Worm (Caenorhabditis elegans) whole organism, L1 larva: Measurements from ENCODE around the gene R07A4.4.
A peak's percentile ranks its signal among the peaks of the same experiment; 100 is the strongest.

Experiments used
- C34B4.2 ChIP-seq: sonication (generic microtip); optimal IDR thresholded peaks from 2 replicates; lab custom pipeline; 2017; ENCODE audit warnings: mild to moderate bottlenecking, missing genetic modification characterization, missing compliant biosample characterization
- F16B12.6 ChIP-seq: fragments of 150-350 bp; optimal IDR thresholded peaks from 2 replicates; lab custom pipeline; 2014; ENCODE audit warnings: missing biosample characterization, missing genetic modification characterization
- aly-2 ChIP-seq: fragments of 150-350 bp; optimal IDR thresholded peaks from 2 replicates; lab custom pipeline; 2014; ENCODE audit warnings: missing biosample characterization, missing genetic modification characterization
- ceh-63 ChIP-seq: fragments of 200-800 bp; sonication (Bioruptor generic); optimal IDR thresholded peaks from 2 replicates; lab custom pipeline; 2018; ENCODE audit warnings: mild to moderate bottlenecking, missing genetic modification characterization, missing compliant biosample characterization
- ceh-82 ChIP-seq, 3 experiments: fragments of 150-350 bp in 1 of 3; sonication (generic microtip) in 2 of 3; optimal IDR thresholded peaks; 2 replicates each; lab custom pipeline; 2014 to 2017; ENCODE audit warnings: missing biosample characterization in 3 of 3, missing genetic modification characterization in 3 of 3
- dpl-1 ChIP-seq, 3 experiments: fragments of 150-350 bp in 2 of 3; sonication (generic microtip) in 1 of 3; optimal IDR thresholded peaks; 2 replicates each; lab custom pipeline; 2014 to 2017; ENCODE audit warnings: missing biosample characterization in 3 of 3, missing genetic modification characterization in 3 of 3, missing genetic modification reagents in 3 of 3
- dsc-1 ChIP-seq: sonication (generic microtip); optimal IDR thresholded peaks from 2 replicates; lab custom pipeline; 2016; ENCODE audit warnings: mild to moderate bottlenecking, missing genetic modification characterization, missing compliant biosample characterization
- efl-1 ChIP-seq, 4 experiments: fragments of 150-350 bp; optimal IDR thresholded peaks in 3 of 4; peaks in 1 of 4; 1 replicate in 1 of 4; 2 replicates in 3 of 4; lab custom pipeline; 2014; ENCODE audit warnings: missing biosample characterization in 2 of 4, missing genetic modification characterization in 2 of 4, missing genetic modification reagents in 2 of 4
- egl-13 ChIP-seq: sonication (generic microtip); optimal IDR thresholded peaks from 2 replicates; lab custom pipeline; 2016; ENCODE audit warnings: missing genotype, missing genetic modification reagents, missing genetic modification characterization, missing compliant biosample characterization
- elt-2 ChIP-seq: sonication (generic microtip); optimal IDR thresholded peaks from 2 replicates; lab custom pipeline; 2016; ENCODE audit warnings: missing genetic modification characterization, mild to moderate bottlenecking, inconsistent platforms, missing compliant biosample characterization, missing genetic modification reagents
- elt-3 ChIP-seq, 6 experiments: fragments of 150-350 bp in 1 of 6; sonication (generic microtip); optimal IDR thresholded peaks; 2 replicates each; lab custom pipeline; 2017 to 2018; ENCODE audit warnings: missing biosample characterization in 6 of 6, missing genetic modification characterization in 6 of 6, inconsistent platforms in 1 of 6
- ets-5 ChIP-seq: fragments of 200-800 bp; sonication (Bioruptor generic); IDR thresholded peaks from 2 replicates; pipeline ENCODE4 v1.3.6; 2022; ENCODE audit warnings: missing genetic modification characterization, missing compliant biosample characterization
- fkh-10 ChIP-seq: sonication (generic microtip); optimal IDR thresholded peaks from 2 replicates; lab custom pipeline; 2017; ENCODE audit warnings: missing biosample characterization, missing genetic modification reagents, missing genetic modification characterization
- fkh-8 ChIP-seq: sonication (generic microtip); optimal IDR thresholded peaks from 2 replicates; lab custom pipeline; 2016; ENCODE audit warnings: mild to moderate bottlenecking, missing genetic modification characterization, missing compliant biosample characterization
- grh-1 ChIP-seq: fragments of 200-800 bp; sonication (Bioruptor generic); IDR thresholded peaks from 2 replicates; pipeline ENCODE4 v1.3.6; 2022; ENCODE audit warnings: missing genetic modification reagents, missing genetic modification characterization, missing compliant biosample characterization
- isw-1 ChIP-seq: fragments of 200-800 bp; sonication (Bioruptor generic); IDR thresholded peaks from 2 replicates; pipeline ENCODE4 v1.3.6; 2022; ENCODE audit warnings: missing genetic modification characterization, missing compliant biosample characterization
- jun-1 ChIP-seq: fragments of 150-350 bp; optimal IDR thresholded peaks from 2 replicates; lab custom pipeline; 2014; ENCODE audit warnings: missing biosample characterization, missing genetic modification reagents, missing genetic modification characterization
- lin-14 ChIP-seq: fragments of 200-800 bp; sonication (Bioruptor generic); optimal IDR thresholded peaks from 2 replicates; lab custom pipeline; 2018; ENCODE audit warnings: mild to moderate bottlenecking, missing genetic modification characterization, moderate library complexity, missing compliant biosample characterization
- lin-15B ChIP-seq: fragments of 150-350 bp; sonication (generic microtip); optimal IDR thresholded peaks from 3 replicates; lab custom pipeline; 2014; ENCODE audit warnings: missing biosample characterization, missing genetic modification characterization
- lin-39 ChIP-seq: fragments of 150-350 bp; optimal IDR thresholded peaks from 2 replicates; lab custom pipeline; 2014; ENCODE audit warnings: missing biosample characterization, missing genetic modification reagents, missing genetic modification characterization
- lsy-2 ChIP-seq, 2 experiments: fragments of 150-350 bp; optimal IDR thresholded peaks; 2 replicates each; lab custom pipeline; 2014; ENCODE audit warnings: missing biosample characterization in 2 of 2, missing genetic modification characterization in 2 of 2
- mep-1 ChIP-seq: fragments of 150-350 bp; optimal IDR thresholded peaks from 2 replicates; lab custom pipeline; 2014; ENCODE audit warnings: missing biosample characterization, missing genetic modification characterization
- nhr-12 ChIP-seq: sonication (generic microtip); optimal IDR thresholded peaks from 2 replicates; lab custom pipeline; 2017; ENCODE audit warnings: missing biosample characterization, missing genetic modification characterization
- nhr-19 ChIP-seq: fragments of 200-800 bp; sonication (Bioruptor generic); conservative IDR thresholded peaks from 2 replicates; pipeline ENCODE4 v1.3.6; 2022; ENCODE audit warnings: missing genetic modification characterization, missing compliant biosample characterization
- nhr-237 ChIP-seq: fragments of 150-350 bp; optimal IDR thresholded peaks from 2 replicates; lab custom pipeline; 2014; ENCODE audit warnings: missing biosample characterization, missing genetic modification characterization
- nhr-28 ChIP-seq: fragments of 150-350 bp; optimal IDR thresholded peaks from 2 replicates; lab custom pipeline; 2014; ENCODE audit warnings: missing biosample characterization, missing genetic modification characterization
- nhr-47 ChIP-seq: sonication (generic microtip); optimal IDR thresholded peaks from 2 replicates; lab custom pipeline; 2016; ENCODE audit warnings: mild to moderate bottlenecking, missing genetic modification characterization, moderate library complexity, missing compliant biosample characterization
- nhr-76 ChIP-seq: sonication (generic microtip); optimal IDR thresholded peaks from 2 replicates; lab custom pipeline; 2017; ENCODE audit warnings: missing biosample characterization, missing genetic modification characterization
- nhr-77 ChIP-seq: fragments of 150-350 bp; optimal IDR thresholded peaks from 2 replicates; lab custom pipeline; 2014; ENCODE audit warnings: missing biosample characterization, missing genetic modification characterization
- nhr-85 ChIP-seq: sonication (generic microtip); peaks from one replicate; lab custom pipeline; 2016; ENCODE audit warnings: missing genetic modification characterization, inconsistent platforms, missing compliant biosample characterization
- nhr-90 ChIP-seq: sonication (generic microtip); optimal IDR thresholded peaks from 2 replicates; lab custom pipeline; 2016; ENCODE audit warnings: mild to moderate bottlenecking, missing genetic modification characterization, missing compliant biosample characterization; ENCODE audit not compliant: poor library complexity
- pag-3 ChIP-seq: sonication (generic microtip); optimal IDR thresholded peaks from 2 replicates; lab custom pipeline; 2017; ENCODE audit warnings: missing genetic modification characterization, mild to moderate bottlenecking, missing compliant biosample characterization, antibody characterized with exemption, borderline replicate concordance; ENCODE audit not compliant: insufficient read depth
- pqm-1 ChIP-seq: sonication (generic microtip); optimal IDR thresholded peaks from 3 replicates; lab custom pipeline; 2017; ENCODE audit warnings: missing biosample characterization, missing genetic modification characterization
- snu-23 ChIP-seq: sonication (generic microtip); optimal IDR thresholded peaks from 2 replicates; lab custom pipeline; 2016; ENCODE audit warnings: missing genetic modification characterization, missing compliant biosample characterization
- sox-4 ChIP-seq: sonication (generic microtip); optimal IDR thresholded peaks from 2 replicates; lab custom pipeline; 2016; ENCODE audit warnings: missing genetic modification characterization, missing compliant biosample characterization
- swsn-7 ChIP-seq: sonication (generic microtip); optimal IDR thresholded peaks from 2 replicates; lab custom pipeline; 2016; ENCODE audit warnings: missing genetic modification characterization, missing compliant biosample characterization
- tbx-2 ChIP-seq: sonication (generic microtip); optimal IDR thresholded peaks from 2 replicates; lab custom pipeline; 2016; ENCODE audit warnings: missing genetic modification characterization, missing compliant biosample characterization
- tlp-1 ChIP-seq: fragments of 150-350 bp; optimal IDR thresholded peaks from 2 replicates; lab custom pipeline; 2014; ENCODE audit warnings: missing biosample characterization, missing genetic modification characterization
- unc-62 ChIP-seq: fragments of 150-350 bp; optimal IDR thresholded peaks from 2 replicates; lab custom pipeline; 2014; ENCODE audit warnings: missing biosample characterization, missing genetic modification reagents, missing genetic modification characterization
- unc-86 ChIP-seq: sonication (generic microtip); optimal IDR thresholded peaks from 2 replicates; lab custom pipeline; 2016; ENCODE audit warnings: missing genetic modification characterization, missing compliant biosample characterization
- unc-98 ChIP-seq: fragments of 200-800 bp; sonication (Bioruptor generic); IDR thresholded peaks from 2 replicates; pipeline ENCODE4 v1.3.6; 2022; ENCODE audit warnings: missing genetic modification characterization, missing compliant biosample characterization
- zip-4 ChIP-seq: fragments of 200-800 bp; sonication (Bioruptor generic); optimal IDR thresholded peaks from 2 replicates; lab custom pipeline; 2018; ENCODE audit warnings: mild to moderate bottlenecking, missing genetic modification characterization, moderate library complexity, missing compliant biosample characterization
- ztf-11 ChIP-seq, 2 experiments: sonication (generic microtip); optimal IDR thresholded peaks; 2 replicates each; lab custom pipeline; 2016 to 2017; ENCODE audit warnings: missing genetic modification characterization in 2 of 2, missing biosample characterization in 1 of 2, missing compliant biosample characterization in 1 of 2
- ztf-4 ChIP-seq: fragments of 150-350 bp; optimal IDR thresholded peaks from 2 replicates; lab custom pipeline; 2014; ENCODE audit warnings: missing biosample characterization, missing genetic modification characterization

Gene R07A4.4

ce11 chrX:10766123-10766622 is 8.7 kb upstream of the R07A4.4 start (continued):
- TF ChIP-seq snu-23 (GFP tag; lab: Kevin White, UChicago) (peak; percentile 99), mep-1 (tag; lab: Kevin White, UChicago) (peak; percentile 87), nhr-77 (tag; lab: Kevin White, UChicago) (peak; percentile 96), nhr-90 (peak; percentile 95), nhr-28 (no peak), nhr-237 (tag; lab: Kevin White, UChicago) (peak; percentile 91), jun-1 (tag; lab: Kevin White, UChicago) (peak; percentile 95), elt-3 (tag; optimal IDR thresholded peaks at IDR 0.05; lab: Kevin White, UChicago) (peak in 5 of 6 experiments; percentile 1 to 90 (median 79)), lin-15B (tag; lab: Kevin White, UChicago) (no peak), zip-4 (GFP tag; lab: Kevin White, UChicago) (peak; percentile 63), aly-2 (tag; lab: Kevin White, UChicago) (peak; percentile 26), efl-1 (optimal IDR thresholded peaks at IDR 0.05; lab: Kevin White, UChicago) (peak; percentile 74 to 90), efl-1 (GFP tag; optimal IDR thresholded peaks at IDR 0.05 in 1 of 2; lab: Kevin White, UChicago) (peak; percentile 28 to 95), lin-39 (peak; percentile 62), ceh-82 (tag; optimal IDR thresholded peaks at IDR 0.05; lab: Kevin White, UChicago) (peak; percentile 29 to 86 (median 79)), egl-13 (tag; lab: Kevin White, UChicago) (peak; percentile 94), ets-5 (GFP tag; lab: Robert Waterston, UW) (no peak), ztf-11 (tag; optimal IDR thresholded peaks at IDR 0.05; lab: Kevin White, UChicago) (peak in 1 of 2 experiments; percentile 84), elt-2 (tag; lab: Kevin White, UChicago) (peak; percentile 95), tlp-1 (no peak), nhr-12 (tag; lab: Kevin White, UChicago) (no peak), ceh-63 (GFP tag; lab: Kevin White, UChicago) (no peak), unc-98 (0 out of 2 replicates have a peak, but pooled peaks have one; percentile 16), isw-1 (GFP tag; lab: Robert Waterston, UW) (peak; percentile 84), pqm-1 (tag; lab: Kevin White, UChicago) (peak; percentile 53), pag-3 (tag; lab: Kevin White, UChicago) (no peak), F16B12.6 (tag; lab: Kevin White, UChicago) (no peak), nhr-76 (tag; lab: Kevin White, UChicago) (no peak), C34B4.2 (tag; lab: Kevin White, UChicago) (no peak), fkh-10 (peak; percentile 98), unc-86 (tag; lab: Kevin White, UChicago) (peak; percentile 97), lsy-2 (tag; optimal IDR thresholded peaks at IDR 0.05; lab: Kevin White, UChicago) (peak; percentile 89 to 93), unc-62 (GFP tag; lab: Kevin White, UChicago) (peak; percentile 6), tbx-2 (tag; lab: Kevin White, UChicago) (peak; percentile 99), ztf-4 (tag; lab: Kevin White, UChicago) (peak; percentile 96), grh-1 (GFP tag; lab: Robert Waterston, UW) (peak; percentile 86), swsn-7 (peak; percentile 98)

DNA sequence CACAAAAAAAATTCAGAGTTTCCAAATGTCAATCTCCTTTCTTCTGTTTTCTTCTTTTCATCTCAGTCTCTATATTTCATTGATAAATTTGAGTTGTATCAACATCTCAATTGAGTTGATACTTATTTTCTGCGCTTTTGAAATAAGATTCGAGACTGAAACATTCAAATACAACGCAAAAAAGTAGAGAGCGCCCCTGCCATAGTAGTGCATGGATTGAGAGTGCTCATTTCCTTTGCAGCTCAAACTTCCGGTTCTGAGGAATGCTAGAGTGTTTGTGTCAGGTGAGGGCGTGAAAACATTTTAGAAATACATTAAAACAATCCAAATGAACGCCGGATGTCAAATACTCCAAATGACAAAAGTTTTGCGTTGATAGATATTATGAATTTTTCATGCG is 5.9 kb upstream of the R07A4.4 start:
- peak; percentile 50 for TF ChIP-seq lin-14 (GFP tag; lab: Kevin White, UChicago)
- TF ChIP-seq nhr-85 (tag; lab: Kevin White, UChicago): peak; percentile 42
- no peak for TF ChIP-seq dsc-1 (tag; lab: Kevin White, UChicago)
- no peak for TF ChIP-seq nhr-237 (tag; lab: Kevin White, UChicago)
- no peak for TF ChIP-seq dpl-1 (GFP tag; optimal IDR thresholded peaks at IDR 0.05; lab: Kevin White, UChicago)
- TF ChIP-seq egl-13 (tag; lab: Kevin White, UChicago): peak; percentile 45
- TF ChIP-seq sox-4: no peak
- TF ChIP-seq nhr-47 (tag; lab: Kevin White, UChicago): peak; percentile 26
- peak; percentile 31 for TF ChIP-seq fkh-8 (tag; lab: Kevin White, UChicago)
- no peak for TF ChIP-seq nhr-19 (GFP tag; lab: Robert Waterston, UW)
- TF ChIP-seq unc-86 (tag; lab: Kevin White, UChicago): peak; percentile 9
